Fruit fly (Drosophila melanogaster) whole organism, wandering third instar larva: ENCODE measurements around the gene Rheb.
A peak's percentile ranks its signal among the peaks of the same experiment; 100 is the strongest.

ENCODE experiments used
- Abd-B ChIP-seq: fragments of >200 bp; optimal IDR thresholded peaks from 2 replicates; lab custom pipeline; 2017; ENCODE audit warnings: missing biosample characterization, missing genetic modification characterization
- CG32264 ChIP-seq: fragments of 200-800 bp; sonication (Bioruptor generic); optimal IDR thresholded peaks from 2 replicates; lab custom pipeline; 2016; ENCODE audit warnings: missing biosample characterization, missing genetic modification characterization
- CG9705 ChIP-seq: fragments of 200-800 bp; sonication (Bioruptor generic); optimal IDR thresholded peaks from 2 replicates; lab custom pipeline; 2018; ENCODE audit warnings: missing biosample characterization, mild to moderate bottlenecking, missing genetic modification characterization
- CrebA ChIP-seq: fragments of 200-800 bp; sonication (Bioruptor generic); optimal IDR thresholded peaks from 2 replicates; lab custom pipeline; 2016; ENCODE audit warnings: missing biosample characterization, mild to moderate bottlenecking, missing genetic modification characterization, borderline replicate concordance
- Dfd ChIP-seq: fragments of >200 bp; optimal IDR thresholded peaks from 2 replicates; lab custom pipeline; 2017; ENCODE audit warnings: missing biosample characterization, missing genetic modification characterization
- Dif ChIP-seq: fragments of 200-275, 200-300 bp; sonication (Bioruptor generic); optimal IDR thresholded peaks from 2 replicates; lab custom pipeline; 2018; ENCODE audit warnings: missing biosample characterization, missing genetic modification characterization; ENCODE audit not compliant: partially characterized antibody
- GATAd ChIP-seq: sonication (Bioruptor generic); optimal IDR thresholded peaks from 2 replicates; lab custom pipeline; 2016; ENCODE audit warnings: missing biosample characterization, missing genetic modification characterization
- HLH106 ChIP-seq: fragments of 200-800 bp; optimal IDR thresholded peaks from 3 replicates; lab custom pipeline; 2019; ENCODE audit warnings: missing biosample characterization, mild to moderate bottlenecking, missing genetic modification characterization, moderate library complexity
- Hnf4 ChIP-seq: fragments of 200-800 bp; sonication (Bioruptor generic); optimal IDR thresholded peaks from 2 replicates; lab custom pipeline; 2016; ENCODE audit warnings: missing biosample characterization, mild to moderate bottlenecking, missing genetic modification characterization
- Hr78 ChIP-seq: fragments of >200 bp; optimal IDR thresholded peaks from 2 replicates; lab custom pipeline; 2017; ENCODE audit warnings: missing biosample characterization, missing genetic modification characterization
- Hr83 ChIP-seq: fragments of 200-300 bp; sonication (Bioruptor generic); optimal IDR thresholded peaks from 2 replicates; lab custom pipeline; 2016; ENCODE audit warnings: missing biosample characterization, mild to moderate bottlenecking, missing genetic modification characterization, moderate library complexity; ENCODE audit not compliant: poor library complexity, severe bottlenecking
- Jra ChIP-seq: sonication (Bioruptor generic); optimal IDR thresholded peaks from 2 replicates; lab custom pipeline; 2016; ENCODE audit warnings: missing biosample characterization, missing genetic modification characterization
- Mio ChIP-seq: sonication (Bioruptor generic); optimal IDR thresholded peaks from 2 replicates; lab custom pipeline; 2016; ENCODE audit warnings: missing biosample characterization, missing genetic modification characterization
- Myc ChIP-seq: fragments of >200 bp; optimal IDR thresholded peaks from 2 replicates; lab custom pipeline; 2017
- N ChIP-seq: fragments of >200 bp; optimal IDR thresholded peaks from 2 replicates; lab custom pipeline; 2018; ENCODE audit warnings: missing biosample characterization, missing external identifiers, missing genetic modification characterization
- OdsH ChIP-seq: fragments of 200-800 bp; sonication (Bioruptor generic); optimal IDR thresholded peaks from 2 replicates; lab custom pipeline; 2016; ENCODE audit warnings: missing biosample characterization, mild to moderate bottlenecking, missing genetic modification characterization
- Rel ChIP-seq, 2 experiments: fragments of 200-800 bp; sonication (Bioruptor generic) in 1 of 2; optimal IDR thresholded peaks; 2 replicates in 1 of 2; 3 replicates in 1 of 2; lab custom pipeline; 2016 to 2019; ENCODE audit warnings: mild to moderate bottlenecking in 2 of 2, missing biosample characterization in 2 of 2, missing genetic modification characterization in 2 of 2, moderate library complexity in 1 of 2
- Sp1 ChIP-seq: fragments of 200-800 bp; sonication (Bioruptor generic); optimal IDR thresholded peaks from 3 replicates; lab custom pipeline; 2019; ENCODE audit warnings: missing biosample characterization, mild to moderate bottlenecking, missing genetic modification characterization, moderate library complexity
- Vsx2 ChIP-seq: fragments of 200-300, 225-300 bp; sonication (Bioruptor generic); optimal IDR thresholded peaks from 2 replicates; lab custom pipeline; 2018; ENCODE audit warnings: missing biosample characterization, missing genetic modification characterization; ENCODE audit not compliant: partially characterized antibody
- br ChIP-seq: fragments of 200-800 bp; sonication (Bioruptor generic); optimal IDR thresholded peaks from 2 replicates; lab custom pipeline; 2016; ENCODE audit warnings: missing biosample characterization, missing genetic modification characterization
- brk ChIP-seq: fragments of 200-800 bp; sonication (Bioruptor generic); optimal IDR thresholded peaks from 2 replicates; lab custom pipeline; 2016; ENCODE audit warnings: missing biosample characterization, mild to moderate bottlenecking, missing genetic modification characterization
- dl ChIP-seq, 2 experiments: fragments of 175-275, 200-275 bp in 1 of 2; fragments of 200-275 bp in 1 of 2; sonication (Bioruptor generic); optimal IDR thresholded peaks; lab custom pipeline; 2018; ENCODE audit warnings: mild to moderate bottlenecking in 2 of 2, missing biosample characterization in 2 of 2, missing genetic modification characterization in 2 of 2, moderate library complexity in 2 of 2; ENCODE audit not compliant: partially characterized antibody in 2 of 2, insufficient read depth in 1 of 2
- dmrt93B ChIP-seq: fragments of 200-800 bp; sonication (Bioruptor generic); optimal IDR thresholded peaks from 2 replicates; lab custom pipeline; 2018; ENCODE audit warnings: missing biosample characterization, mild to moderate bottlenecking, missing genetic modification characterization
- dsf ChIP-seq: sonication (Bioruptor generic); optimal IDR thresholded peaks from 2 replicates; lab custom pipeline; 2016; ENCODE audit warnings: missing biosample characterization, missing genetic modification characterization, borderline replicate concordance
- ey ChIP-seq: fragments of 200-800 bp; sonication (Bioruptor generic); optimal IDR thresholded peaks from 2 replicates; lab custom pipeline; 2016; ENCODE audit warnings: missing biosample characterization, missing genetic modification characterization
- foxo ChIP-seq, 2 experiments: fragments of 200-800 bp; sonication (Bioruptor generic); optimal IDR thresholded peaks; 2 replicates in 1 of 2; 3 replicates in 1 of 2; lab custom pipeline; 2016 to 2017; ENCODE audit warnings: missing biosample characterization in 2 of 2, missing genetic modification characterization in 2 of 2
- fru ChIP-seq: fragments of 200-800 bp; sonication (Bioruptor generic); optimal IDR thresholded peaks from 3 replicates; lab custom pipeline; 2016; ENCODE audit warnings: missing biosample characterization, mild to moderate bottlenecking, missing genetic modification characterization
- h ChIP-seq: fragments of 200-800 bp; sonication (Bioruptor generic); optimal IDR thresholded peaks from 3 replicates; lab custom pipeline; 2016; ENCODE audit warnings: missing biosample characterization, mild to moderate bottlenecking, missing genetic modification characterization
- jim ChIP-seq: fragments of 175-275, 200-325 bp; sonication (Bioruptor generic); optimal IDR thresholded peaks from 2 replicates; lab custom pipeline; 2016; ENCODE audit warnings: missing biosample characterization, mild to moderate bottlenecking, missing genetic modification characterization
- lola ChIP-seq: fragments of >200 bp; optimal IDR thresholded peaks from 2 replicates; lab custom pipeline; 2017; ENCODE audit warnings: missing biosample characterization, missing genetic modification characterization
- pan ChIP-seq: fragments of >200 bp; optimal IDR thresholded peaks from 2 replicates; lab custom pipeline; 2017
- psq ChIP-seq: fragments of 200-800 bp; sonication (Bioruptor generic); optimal IDR thresholded peaks from 3 replicates; lab custom pipeline; 2017; ENCODE audit warnings: missing biosample characterization, mild to moderate bottlenecking, missing genetic modification characterization, moderate library complexity
- rgr ChIP-seq: fragments of 200-800 bp; sonication (Bioruptor generic); optimal IDR thresholded peaks from 3 replicates; lab custom pipeline; 2016; ENCODE audit warnings: missing biosample characterization, mild to moderate bottlenecking, missing genetic modification characterization
- sage ChIP-seq: fragments of 200-800 bp; sonication (Bioruptor generic); optimal IDR thresholded peaks from 2 replicates; lab custom pipeline; 2016; ENCODE audit warnings: missing biosample characterization, mild to moderate bottlenecking, missing genetic modification characterization
- sv ChIP-seq: fragments of 200-800 bp; sonication (Bioruptor generic); optimal IDR thresholded peaks from 3 replicates; lab custom pipeline; 2016; ENCODE audit warnings: missing biosample characterization, missing genetic modification characterization
- tai ChIP-seq: sonication (Bioruptor generic); optimal IDR thresholded peaks from 2 replicates; lab custom pipeline; 2016; ENCODE audit warnings: missing biosample characterization, missing genetic modification characterization
- usp ChIP-seq: fragments of >200 bp; optimal IDR thresholded peaks from 2 replicates; lab custom pipeline; 2017; ENCODE audit warnings: missing biosample characterization, missing genetic modification characterization
- woc ChIP-seq: sonication (Bioruptor generic); optimal IDR thresholded peaks from 2 replicates; lab custom pipeline; 2016; ENCODE audit warnings: missing biosample characterization, mild to moderate bottlenecking, missing genetic modification characterization

The Rheb gene

DNA sequence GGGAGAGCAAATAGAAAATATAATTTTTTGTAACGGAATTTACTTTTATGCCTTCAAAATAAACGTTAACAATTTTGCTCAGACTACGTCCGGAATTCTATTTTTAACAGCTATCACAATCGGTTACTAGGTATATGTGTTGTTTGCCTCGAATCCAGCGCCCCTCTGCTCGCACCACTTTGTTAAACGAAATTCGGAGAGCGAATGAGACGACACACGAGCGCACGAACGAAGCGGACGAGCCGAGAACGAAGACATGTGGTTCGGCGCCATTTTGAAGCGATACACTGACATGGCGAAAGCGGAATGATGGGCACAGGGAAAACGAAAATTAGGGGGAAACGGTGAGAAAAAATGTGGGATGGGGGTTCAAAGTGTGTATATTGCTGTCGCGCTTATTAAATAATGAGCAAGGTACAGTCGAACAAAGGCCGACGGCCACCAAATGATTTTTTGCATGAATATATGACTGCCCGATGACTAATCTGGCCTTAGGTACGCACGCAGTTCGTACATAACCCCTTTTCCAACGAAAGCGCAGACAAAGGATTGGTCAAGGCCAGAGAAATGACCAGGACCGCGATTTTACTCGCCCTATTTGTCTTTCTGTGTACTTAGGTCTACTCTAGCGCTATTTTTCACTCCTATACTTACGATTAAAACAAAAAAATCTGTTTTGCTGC is 31.8 kb downstream of the Rheb start:
- TF ChIP-seq foxo (GFP tag; optimal IDR thresholded peaks at IDR 0.05; lab: Kevin White, UChicago), result peak; percentile 10 to 71
- peak; percentile 28 for TF ChIP-seq br (GFP tag; lab: Kevin White, UChicago)
- TF ChIP-seq CG32264 (GFP tag; lab: Kevin White, UChicago), result peak; percentile 50
- peak; percentile 35 for TF ChIP-seq Sp1 (GFP tag; lab: Kevin White, UChicago)
- no peak for TF ChIP-seq Rel (GFP tag; optimal IDR thresholded peaks at IDR 0.05; lab: Kevin White, UChicago)
- peak; percentile 64 for TF ChIP-seq Rel (tag; optimal IDR thresholded peaks at IDR 0.05; lab: Kevin White, UChicago)
- TF ChIP-seq Hr83 (GFP tag; lab: Kevin White, UChicago), result peak; percentile 71
- TF ChIP-seq lola, result no peak
- TF ChIP-seq h (GFP tag; lab: Kevin White, UChicago), result peak; percentile 65
- no peak for TF ChIP-seq OdsH
- TF ChIP-seq psq (GFP tag; lab: Kevin White, UChicago), result peak; percentile 96
- TF ChIP-seq dsf (GFP tag; lab: Kevin White, UChicago), result no peak
- TF ChIP-seq tai (GFP tag; lab: Kevin White, UChicago), result no peak
- TF ChIP-seq Abd-B, result no peak
- TF ChIP-seq usp, result no peak
- TF ChIP-seq Jra (GFP tag; lab: Kevin White, UChicago), result no peak
- peak; percentile 1 for TF ChIP-seq fru (GFP tag; lab: Kevin White, UChicago)
- TF ChIP-seq Mio (GFP tag; lab: Kevin White, UChicago), result no peak
- TF ChIP-seq Myc (lab: Kevin White, UChicago), result peak; percentile 22
- TF ChIP-seq dl (GFP tag; optimal IDR thresholded peaks at IDR 0.05; lab: Kevin White, UChicago; ENCODE audit: insufficient read depth in 1 of 2, partially characterized antibody in 2 of 2), result peak; percentile 8 to 39
- peak; percentile 76 for TF ChIP-seq Hnf4 (GFP tag; lab: Kevin White, UChicago)
- no peak for TF ChIP-seq GATAd (GFP tag; lab: Kevin White, UChicago)
- TF ChIP-seq Dif (GFP tag; lab: Kevin White, UChicago), result peak; percentile 64
- TF ChIP-seq sage (GFP tag; lab: Kevin White, UChicago), result no peak
- peak; percentile 75 for TF ChIP-seq brk (GFP tag; lab: Kevin White, UChicago)
- TF ChIP-seq rgr (GFP tag; lab: Kevin White, UChicago), result peak; percentile 52

- peak; percentile 72 for TF ChIP-seq br (GFP tag; lab: Kevin White, UChicago)
- TF ChIP-seq dsf (GFP tag; lab: Kevin White, UChicago), result peak; percentile 58
- TF ChIP-seq foxo (GFP tag; optimal IDR thresholded peaks at IDR 0.05; lab: Kevin White, UChicago), result peak in 1 of 2 experiments; percentile 77
- TF ChIP-seq CG9705 (GFP tag; lab: Kevin White, UChicago), result peak; percentile 40
- TF ChIP-seq OdsH, result peak; percentile 56
- no peak for TF ChIP-seq Jra (GFP tag; lab: Kevin White, UChicago)
- TF ChIP-seq HLH106 (tag; lab: Kevin White, UChicago), result peak; percentile 64
- TF ChIP-seq N, result no peak
- peak; percentile 69 for TF ChIP-seq rgr (GFP tag; lab: Kevin White, UChicago)
- TF ChIP-seq sage (GFP tag; lab: Kevin White, UChicago), result no peak
- peak; percentile 42 for TF ChIP-seq Rel (GFP tag; optimal IDR thresholded peaks at IDR 0.05; lab: Kevin White, UChicago)
- peak; percentile 17 for TF ChIP-seq Rel (tag; optimal IDR thresholded peaks at IDR 0.05; lab: Kevin White, UChicago)
- peak; percentile 64 for TF ChIP-seq Sp1 (GFP tag; lab: Kevin White, UChicago)
- TF ChIP-seq usp, result no peak
- peak; percentile 60 for TF ChIP-seq h (GFP tag; lab: Kevin White, UChicago)
- TF ChIP-seq fru (GFP tag; lab: Kevin White, UChicago), result peak; percentile 69
- no peak for TF ChIP-seq GATAd (GFP tag; lab: Kevin White, UChicago)
- TF ChIP-seq Vsx2 (GFP tag; lab: Kevin White, UChicago), result no peak
- TF ChIP-seq Hr83 (GFP tag; lab: Kevin White, UChicago), result peak; percentile 68
- TF ChIP-seq CG32264 (GFP tag; lab: Kevin White, UChicago), result no peak
- no peak for TF ChIP-seq Dfd (GFP tag; lab: Kevin White, UChicago)
- no peak for TF ChIP-seq dmrt93B
- TF ChIP-seq Hr78 (GFP tag; lab: Kevin White, UChicago), result no peak
- TF ChIP-seq woc (GFP tag; lab: Kevin White, UChicago), result peak; percentile 46
- TF ChIP-seq Abd-B, result no peak
- TF ChIP-seq psq (GFP tag; lab: Kevin White, UChicago), result no peak
- no peak for TF ChIP-seq lola
- TF ChIP-seq tai (GFP tag; lab: Kevin White, UChicago), result no peak
- TF ChIP-seq brk (GFP tag; lab: Kevin White, UChicago), result no peak
- peak; percentile 71 for TF ChIP-seq Hnf4 (GFP tag; lab: Kevin White, UChicago)
- peak; percentile 63 for TF ChIP-seq ey (GFP tag; lab: Kevin White, UChicago)
- TF ChIP-seq Dif (GFP tag; lab: Kevin White, UChicago), result peak; percentile 33
- no peak for TF ChIP-seq Myc (lab: Kevin White, UChicago)
- TF ChIP-seq jim (GFP tag; lab: Kevin White, UChicago), result no peak
- TF ChIP-seq dl (GFP tag; optimal IDR thresholded peaks at IDR 0.05; lab: Kevin White, UChicago; ENCODE audit: insufficient read depth in 1 of 2, partially characterized antibody in 2 of 2), result no peak
- TF ChIP-seq pan, result no peak
- TF ChIP-seq CrebA (GFP tag; lab: Kevin White, UChicago), result no peak
- peak; percentile 50 for TF ChIP-seq sv
- no peak for TF ChIP-seq Mio (GFP tag; lab: Kevin White, UChicago)
These were observed 32.4 kb downstream of the Rheb start, which contains the start of the genes kra and SecS for dm6 chr3R:5601044-5601523. kra (minus strand) TSS chr3R:5601136. SecS (plus strand) TSS chr3R:5601433.
